Worm (Caenorhabditis elegans): ENCODE results near the gene T08G3.13.

Gene T08G3.13

ce11 chrV:16420696-16421095, 27.1 kb upstream of the T08G3.13 start, which contains the start of gene srw-48:
Gene srw-48 (plus strand): TSS chrV:16420996.
- TF ChIP-seq dve-1 (tag; optimal IDR thresholded peaks at IDR 0.05) (no peak), hlh-30 (tag; optimal IDR thresholded peaks at IDR 0.05; ENCODE audit: insufficient read depth) (no peak), sdc-2 (tag; optimal IDR thresholded peaks at IDR 0.05) (no peak), ceh-45 (GFP tag; IDR thresholded peaks at IDR 0.05) (no peak), hlh-13 (GFP tag; optimal IDR thresholded peaks at IDR 0.05) (no peak), pqm-1 (tag; optimal IDR thresholded peaks at IDR 0.05) (no peak), ahr-1 (tag; optimal IDR thresholded peaks at IDR 0.05) (no peak), ceh-31 (tag; optimal IDR thresholded peaks at IDR 0.05) (no peak), unc-3 (GFP tag; conservative IDR thresholded peaks at IDR 0.05) (no peak), unc-3 (tag; optimal IDR thresholded peaks at IDR 0.05) (no peak), lim-6 (tag; optimal IDR thresholded peaks at IDR 0.05) (no peak), nhr-11 (tag; optimal IDR thresholded peaks at IDR 0.05) (no peak), ets-4 (tag; optimal IDR thresholded peaks at IDR 0.05) (no peak), C08G9.2 (tag; optimal IDR thresholded peaks at IDR 0.05) (no peak), C38D4.7 (GFP tag; optimal IDR thresholded peaks at IDR 0.05) (no peak), ceh-22 (tag; optimal IDR thresholded peaks at IDR 0.05) (no peak)

ce11 chrV:16424428-16424827, 23.4 kb upstream of the T08G3.13 start, which contains the start of gene srw-29:
Gene srw-29 (minus strand): TSS chrV:16424528.
- TF ChIP-seq odd-2 (tag; optimal IDR thresholded peaks at IDR 0.05) (no peak), sdc-2 (tag; optimal IDR thresholded peaks at IDR 0.05) (no peak), nhr-232 (tag; optimal IDR thresholded peaks at IDR 0.05) (no peak), ceh-2 (tag; optimal IDR thresholded peaks at IDR 0.05) (no peak)

- TF ChIP-seq che-1 (tag; optimal IDR thresholded peaks at IDR 0.05) (no peak), fkh-6 (tag; optimal IDR thresholded peaks at IDR 0.05) (no peak), elt-4 (tag; optimal IDR thresholded peaks at IDR 0.05) (no peak), nfya-1 (tag; optimal IDR thresholded peaks at IDR 0.05) (no peak), elt-2 (tag; optimal IDR thresholded peaks at IDR 0.05) (no peak), pag-3 (tag; optimal IDR thresholded peaks at IDR 0.05; ENCODE audit: borderline replicate concordance) (no peak), ceh-22 (tag; optimal IDR thresholded peaks at IDR 0.05) (no peak), ttx-3 (tag; optimal IDR thresholded peaks at IDR 0.05) (no peak), dmd-4 (tag; optimal IDR thresholded peaks at IDR 0.05; ENCODE audit: borderline replicate concordance) (no peak)
These were observed 18.3 kb upstream of the T08G3.13 start, which contains the start of gene F26D2.10 for ce11 chrV:16429503-16429902. Gene F26D2.10 (minus strand): TSS chrV:16429603.

ce11 chrV:16429940-16430339, 17.9 kb upstream of the T08G3.13 start, which contains the start of gene str-73:
Gene str-73 (plus strand): TSS chrV:16430240.
- no peak for TF ChIP-seq ceh-19 (GFP tag; optimal IDR thresholded peaks at IDR 0.05)
- no peak for TF ChIP-seq unc-42 (tag; optimal IDR thresholded peaks at IDR 0.05)
- TF ChIP-seq pag-3 (tag; optimal IDR thresholded peaks at IDR 0.05; ENCODE audit: borderline replicate concordance) = no peak
- TF ChIP-seq ceh-2 (tag; optimal IDR thresholded peaks at IDR 0.05) = no peak
- TF ChIP-seq unc-86 (tag; optimal IDR thresholded peaks at IDR 0.05) = no peak
- no peak for TF ChIP-seq hlh-6 (tag; optimal IDR thresholded peaks at IDR 0.05)
- no peak for TF ChIP-seq ceh-34 (tag; optimal IDR thresholded peaks at IDR 0.05)
- no peak for TF ChIP-seq sox-4 (tag; optimal IDR thresholded peaks at IDR 0.05)
- no peak for TF ChIP-seq hlh-30 (tag; optimal IDR thresholded peaks at IDR 0.05; ENCODE audit: insufficient read depth)
- TF ChIP-seq pat-9 (tag; optimal IDR thresholded peaks at IDR 0.05) = no peak
- no peak for TF ChIP-seq ceh-22 (tag; optimal IDR thresholded peaks at IDR 0.05)
- no peak for TF ChIP-seq elt-4 (tag; optimal IDR thresholded peaks at IDR 0.05)
- TF ChIP-seq pha-2 (tag; optimal IDR thresholded peaks at IDR 0.05) = no peak

ce11 chrV:16433471-16433870, 14.4 kb upstream of the T08G3.13 start, which contains the start of gene clec-234:
Gene clec-234 (minus strand): TSS chrV:16433571.
- no peak for TF ChIP-seq pat-9 (tag; optimal IDR thresholded peaks at IDR 0.05)
- TF ChIP-seq elt-4 (tag; optimal IDR thresholded peaks at IDR 0.05) = no peak
- TF ChIP-seq pha-2 (tag; optimal IDR thresholded peaks at IDR 0.05) = no peak
- TF ChIP-seq hlh-8 (tag; optimal IDR thresholded peaks at IDR 0.05) = no peak
- TF ChIP-seq dve-1 (tag; optimal IDR thresholded peaks at IDR 0.05) = no peak
- no peak for TF ChIP-seq unc-55 (GFP tag; optimal IDR thresholded peaks at IDR 0.05)
- no peak for TF ChIP-seq hlh-30 (tag; optimal IDR thresholded peaks at IDR 0.05; ENCODE audit: insufficient read depth)
- no peak for TF ChIP-seq pax-1 (tag; optimal IDR thresholded peaks at IDR 0.05)
- no peak for TF ChIP-seq nhr-232 (tag; optimal IDR thresholded peaks at IDR 0.05)
- no peak for TF ChIP-seq tbx-7 (tag; optimal IDR thresholded peaks at IDR 0.05)
- TF ChIP-seq sox-2 (GFP tag; IDR thresholded peaks at IDR 0.05) = no peak
- no peak for TF ChIP-seq hlh-15 (tag; optimal IDR thresholded peaks at IDR 0.05)
- no peak for TF ChIP-seq ceh-9 (tag; optimal IDR thresholded peaks at IDR 0.05)
